Fruit fly (Drosophila melanogaster) Kc167 (cell line): ENCODE measurements around the gene Uch-L5.

Experiments used
- Sin3A ChIP-seq: fragments of >200 bp; optimal IDR thresholded peaks from 2 replicates; lab custom pipeline; 2018; ENCODE audit warnings: missing external identifiers
- h ChIP-seq: fragments of >200 bp; optimal IDR thresholded peaks from 3 replicates; lab custom pipeline; 2018; ENCODE audit warnings: missing external identifiers
- psq ChIP-seq: fragments of >200 bp; optimal IDR thresholded peaks from 2 replicates; lab custom pipeline; 2017; ENCODE audit warnings: missing external identifiers
- ttk ChIP-seq: sonication (Bioruptor generic); optimal IDR thresholded peaks from 2 replicates; lab custom pipeline; 2017; ENCODE audit warnings: missing external identifiers

dm6 chr3L:9442625-9443282, 34.0 kb downstream of the Uch-L5 start, which contains the start of gene Srg3:
- no peak for TF ChIP-seq ttk
- TF ChIP-seq h (lab: Kevin White, UChicago): no peak
- TF ChIP-seq psq (lab: Kevin White, UChicago): no peak
- TF ChIP-seq Sin3A: no peak
